Fruit fly (Drosophila melanogaster): Measurements from ENCODE around the gene CG31626.
A peak's percentile ranks its signal among the peaks of the same experiment; 100 is the strongest.

The CG31626 gene

dm6 chr2L:21187753-21188152 is 48.8 kb downstream of the CG31626 start:
- TF ChIP-seq NC2α (GFP tag; optimal IDR thresholded peaks at IDR 0.05) (no peak), Asciz (GFP tag; optimal IDR thresholded peaks at IDR 0.05) (no peak), Lpt (GFP tag; optimal IDR thresholded peaks at IDR 0.05) (no peak), Rfx (GFP tag; IDR thresholded peaks at IDR 0.05) (0 out of 2 replicates have a peak, but pooled peaks have one; percentile 24), row (GFP tag; IDR thresholded peaks at IDR 0.05) (peak; percentile 27; the same call in 1 of the 3 replicates), CG18599 (GFP tag; optimal IDR thresholded peaks at IDR 0.05) (peak; percentile 1), slp2 (GFP tag; optimal IDR thresholded peaks at IDR 0.05) (no peak), Ptx1 (GFP tag; IDR thresholded peaks at IDR 0.05) (peak; percentile 31; the same call in 1 of the 2 replicates), Doc2 (GFP tag; IDR thresholded peaks at IDR 0.05) (no peak), Dll (GFP tag; IDR thresholded peaks at IDR 0.05; ENCODE audit: partially characterized antibody) (no peak), D19B (GFP tag; optimal IDR thresholded peaks at IDR 0.05) (no peak), danr (GFP tag; IDR thresholded peaks at IDR 0.05) (0 out of 2 replicates have a peak, but pooled peaks have one; percentile 11), Ets65A (GFP tag) (peak; percentile 81), Fer2 (tag; optimal IDR thresholded peaks at IDR 0.05) (no peak), CG18476 (GFP tag; optimal IDR thresholded peaks at IDR 0.05) (no peak), CG9727 (GFP tag; optimal IDR thresholded peaks at IDR 0.05) (no peak), Mad (GFP tag; optimal IDR thresholded peaks at IDR 0.05) (no peak), CG13123 (GFP tag; optimal IDR thresholded peaks at IDR 0.05) (no peak), MESR4 (GFP tag; optimal IDR thresholded peaks at IDR 0.05) (no peak), CG32532 (GFP tag; IDR thresholded peaks at IDR 0.05) (0 out of 2 replicates have a peak, but pooled peaks have one; percentile 14), dysf (GFP tag; IDR thresholded peaks at IDR 0.05) (peak; percentile 25; the same call in 1 of the 3 replicates), CG8478 (optimal IDR thresholded peaks at IDR 0.05) (no peak)

Measured in whole organism, embryonic.